Worm (Caenorhabditis elegans) whole organism, L1 larva: ENCODE results near the gene cng-3.
A peak's percentile ranks its signal among the peaks of the same experiment; 100 is the strongest.

ENCODE experiments used
- C16A3.4 ChIP-seq: fragments of 150-350 bp; optimal IDR thresholded peaks from 2 replicates; lab custom pipeline; 2014; ENCODE audit warnings: missing biosample characterization, missing genetic modification characterization
- F16B12.6 ChIP-seq: fragments of 150-350 bp; optimal IDR thresholded peaks from 2 replicates; lab custom pipeline; 2014; ENCODE audit warnings: missing biosample characterization, missing genetic modification characterization
- alr-1 ChIP-seq: fragments of 200-800 bp; sonication (Bioruptor generic); optimal IDR thresholded peaks from 2 replicates; lab custom pipeline; 2018; ENCODE audit warnings: borderline replicate concordance, mild to moderate bottlenecking, missing genetic modification characterization, missing compliant biosample characterization
- aly-2 ChIP-seq: fragments of 150-350 bp; optimal IDR thresholded peaks from 2 replicates; lab custom pipeline; 2014; ENCODE audit warnings: missing biosample characterization, missing genetic modification characterization
- blmp-1 ChIP-seq: fragments of 150-350 bp; optimal IDR thresholded peaks from 2 replicates; lab custom pipeline; 2014; ENCODE audit warnings: missing biosample characterization, missing genetic modification characterization
- ceh-82 ChIP-seq, 3 experiments: fragments of 150-350 bp in 1 of 3; sonication (generic microtip) in 2 of 3; optimal IDR thresholded peaks; 2 replicates each; lab custom pipeline; 2014 to 2017; ENCODE audit warnings: missing biosample characterization in 3 of 3, missing genetic modification characterization in 3 of 3
- ceh-90 ChIP-seq: sonication (generic microtip); optimal IDR thresholded peaks from 2 replicates; lab custom pipeline; 2016; ENCODE audit warnings: missing genetic modification characterization, missing compliant biosample characterization
- dpl-1 ChIP-seq, 3 experiments: fragments of 150-350 bp in 2 of 3; sonication (generic microtip) in 1 of 3; optimal IDR thresholded peaks; 2 replicates each; lab custom pipeline; 2014 to 2017; ENCODE audit warnings: missing biosample characterization in 3 of 3, missing genetic modification characterization in 3 of 3, missing genetic modification reagents in 3 of 3
- dsc-1 ChIP-seq: sonication (generic microtip); optimal IDR thresholded peaks from 2 replicates; lab custom pipeline; 2016; ENCODE audit warnings: mild to moderate bottlenecking, missing genetic modification characterization, missing compliant biosample characterization
- efl-1 ChIP-seq, 4 experiments: fragments of 150-350 bp; optimal IDR thresholded peaks in 3 of 4; peaks in 1 of 4; 1 replicate in 1 of 4; 2 replicates in 3 of 4; lab custom pipeline; 2014; ENCODE audit warnings: missing biosample characterization in 2 of 4, missing genetic modification characterization in 2 of 4, missing genetic modification reagents in 2 of 4
- efl-3 ChIP-seq: fragments of 200-800 bp; sonication (Bioruptor generic); optimal IDR thresholded peaks from 2 replicates; lab custom pipeline; 2018; ENCODE audit warnings: mild to moderate bottlenecking, missing genetic modification characterization, missing compliant biosample characterization
- egl-13 ChIP-seq: sonication (generic microtip); optimal IDR thresholded peaks from 2 replicates; lab custom pipeline; 2016; ENCODE audit warnings: missing genotype, missing genetic modification reagents, missing genetic modification characterization, missing compliant biosample characterization
- elt-2 ChIP-seq: sonication (generic microtip); optimal IDR thresholded peaks from 2 replicates; lab custom pipeline; 2016; ENCODE audit warnings: missing genetic modification characterization, mild to moderate bottlenecking, inconsistent platforms, missing compliant biosample characterization, missing genetic modification reagents
- elt-3 ChIP-seq, 6 experiments: fragments of 150-350 bp in 1 of 6; sonication (generic microtip); optimal IDR thresholded peaks; 2 replicates each; lab custom pipeline; 2017 to 2018; ENCODE audit warnings: missing biosample characterization in 6 of 6, missing genetic modification characterization in 6 of 6, inconsistent platforms in 1 of 6
- fkh-8 ChIP-seq: sonication (generic microtip); optimal IDR thresholded peaks from 2 replicates; lab custom pipeline; 2016; ENCODE audit warnings: mild to moderate bottlenecking, missing genetic modification characterization, missing compliant biosample characterization
- irx-1 ChIP-seq: sonication (generic microtip); optimal IDR thresholded peaks from 2 replicates; lab custom pipeline; 2016; ENCODE audit warnings: missing genetic modification characterization, missing compliant biosample characterization
- isw-1 ChIP-seq: fragments of 200-800 bp; sonication (Bioruptor generic); IDR thresholded peaks from 2 replicates; pipeline ENCODE4 v1.3.6; 2022; ENCODE audit warnings: missing genetic modification characterization, missing compliant biosample characterization
- lin-13 ChIP-seq: fragments of 150-350 bp; optimal IDR thresholded peaks from 2 replicates; lab custom pipeline; 2014; ENCODE audit warnings: missing biosample characterization, missing genetic modification reagents, missing genetic modification characterization
- lin-14 ChIP-seq: fragments of 200-800 bp; sonication (Bioruptor generic); optimal IDR thresholded peaks from 2 replicates; lab custom pipeline; 2018; ENCODE audit warnings: mild to moderate bottlenecking, missing genetic modification characterization, moderate library complexity, missing compliant biosample characterization
- lin-15B ChIP-seq: fragments of 150-350 bp; sonication (generic microtip); optimal IDR thresholded peaks from 3 replicates; lab custom pipeline; 2014; ENCODE audit warnings: missing biosample characterization, missing genetic modification characterization
- lin-35 ChIP-seq, 2 experiments: fragments of 150-350 bp; optimal IDR thresholded peaks; 2 replicates each; lab custom pipeline; 2014; ENCODE audit warnings: missing biosample characterization in 2 of 2, missing genetic modification characterization in 2 of 2, missing genetic modification reagents in 2 of 2
- lsy-2 ChIP-seq, 2 experiments: fragments of 150-350 bp; optimal IDR thresholded peaks; 2 replicates each; lab custom pipeline; 2014; ENCODE audit warnings: missing biosample characterization in 2 of 2, missing genetic modification characterization in 2 of 2
- mab-9 ChIP-seq: fragments of 200-800 bp; sonication (Bioruptor generic); IDR thresholded peaks from 2 replicates; pipeline ENCODE4 v1.3.6; 2022; ENCODE audit warnings: missing genetic modification reagents, missing genetic modification characterization, missing compliant biosample characterization
- nhr-19 ChIP-seq: fragments of 200-800 bp; sonication (Bioruptor generic); conservative IDR thresholded peaks from 2 replicates; pipeline ENCODE4 v1.3.6; 2022; ENCODE audit warnings: missing genetic modification characterization, missing compliant biosample characterization
- nhr-20 ChIP-seq: sonication (generic microtip); optimal IDR thresholded peaks from 2 replicates; lab custom pipeline; 2016; ENCODE audit warnings: mild to moderate bottlenecking, missing genetic modification characterization, missing compliant biosample characterization
- nhr-28 ChIP-seq: fragments of 150-350 bp; optimal IDR thresholded peaks from 2 replicates; lab custom pipeline; 2014; ENCODE audit warnings: missing biosample characterization, missing genetic modification characterization
- nhr-47 ChIP-seq: sonication (generic microtip); optimal IDR thresholded peaks from 2 replicates; lab custom pipeline; 2016; ENCODE audit warnings: mild to moderate bottlenecking, missing genetic modification characterization, moderate library complexity, missing compliant biosample characterization
- nhr-71 ChIP-seq: sonication (generic microtip); optimal IDR thresholded peaks from 2 replicates; lab custom pipeline; 2016; ENCODE audit warnings: mild to moderate bottlenecking, missing genetic modification characterization, moderate library complexity, missing compliant biosample characterization
- nhr-85 ChIP-seq: sonication (generic microtip); peaks from one replicate; lab custom pipeline; 2016; ENCODE audit warnings: missing genetic modification characterization, inconsistent platforms, missing compliant biosample characterization
- nhr-90 ChIP-seq: sonication (generic microtip); optimal IDR thresholded peaks from 2 replicates; lab custom pipeline; 2016; ENCODE audit warnings: mild to moderate bottlenecking, missing genetic modification characterization, missing compliant biosample characterization; ENCODE audit not compliant: poor library complexity
- pax-3 ChIP-seq: fragments of 200-800 bp; sonication (Bioruptor generic); optimal IDR thresholded peaks from 2 replicates; lab custom pipeline; 2018; ENCODE audit warnings: mild to moderate bottlenecking, missing genetic modification characterization, moderate library complexity, missing compliant biosample characterization
- pqm-1 ChIP-seq: sonication (generic microtip); optimal IDR thresholded peaks from 3 replicates; lab custom pipeline; 2017; ENCODE audit warnings: missing biosample characterization, missing genetic modification characterization
- snpc-4 ChIP-seq: fragments of 150-350 bp; optimal IDR thresholded peaks from 2 replicates; lab custom pipeline; 2014; ENCODE audit warnings: missing biosample characterization, missing genetic modification characterization
- snu-23 ChIP-seq: sonication (generic microtip); optimal IDR thresholded peaks from 2 replicates; lab custom pipeline; 2016; ENCODE audit warnings: missing genetic modification characterization, missing compliant biosample characterization
- sptf-1 ChIP-seq: fragments of 150-350 bp; optimal IDR thresholded peaks from 2 replicates; lab custom pipeline; 2014; ENCODE audit warnings: missing biosample characterization, missing genetic modification characterization
- sup-37 ChIP-seq: fragments of 200-800 bp; sonication (Bioruptor generic); optimal IDR thresholded peaks from 2 replicates; lab custom pipeline; 2018; ENCODE audit warnings: mild to moderate bottlenecking, missing genetic modification characterization, missing compliant biosample characterization
- swsn-7 ChIP-seq: sonication (generic microtip); optimal IDR thresholded peaks from 2 replicates; lab custom pipeline; 2016; ENCODE audit warnings: missing genetic modification characterization, missing compliant biosample characterization
- tbx-2 ChIP-seq: sonication (generic microtip); optimal IDR thresholded peaks from 2 replicates; lab custom pipeline; 2016; ENCODE audit warnings: missing genetic modification characterization, missing compliant biosample characterization
- tlp-1 ChIP-seq: fragments of 150-350 bp; optimal IDR thresholded peaks from 2 replicates; lab custom pipeline; 2014; ENCODE audit warnings: missing biosample characterization, missing genetic modification characterization
- unc-62 ChIP-seq: fragments of 150-350 bp; optimal IDR thresholded peaks from 2 replicates; lab custom pipeline; 2014; ENCODE audit warnings: missing biosample characterization, missing genetic modification reagents, missing genetic modification characterization
- unc-86 ChIP-seq: sonication (generic microtip); optimal IDR thresholded peaks from 2 replicates; lab custom pipeline; 2016; ENCODE audit warnings: missing genetic modification characterization, missing compliant biosample characterization
- vab-15 ChIP-seq: sonication (generic microtip); optimal IDR thresholded peaks from 2 replicates; lab custom pipeline; 2017; ENCODE audit warnings: missing genotype, mild to moderate bottlenecking, missing genetic modification characterization, missing compliant biosample characterization
- xbp-1 ChIP-seq: sonication (generic microtip); optimal IDR thresholded peaks from 2 replicates; lab custom pipeline; 2016; ENCODE audit warnings: missing genetic modification characterization, missing compliant biosample characterization
- zip-4 ChIP-seq: fragments of 200-800 bp; sonication (Bioruptor generic); optimal IDR thresholded peaks from 2 replicates; lab custom pipeline; 2018; ENCODE audit warnings: mild to moderate bottlenecking, missing genetic modification characterization, moderate library complexity, missing compliant biosample characterization
- ztf-4 ChIP-seq: fragments of 150-350 bp; optimal IDR thresholded peaks from 2 replicates; lab custom pipeline; 2014; ENCODE audit warnings: missing biosample characterization, missing genetic modification characterization

cng-3 gene

ce11 chrIV:9524849-9525460 is 44.1 kb upstream of the cng-3 start, which contains the start of gene ndua-5:
ndua-5 (minus strand) TSS chrIV:9524899.
- peak; percentile 23; the same call in 1 of the 2 replicates for TF ChIP-seq isw-1 (GFP tag; lab: Robert Waterston, UW)
- TF ChIP-seq nhr-20 = peak; percentile 62
- no peak for TF ChIP-seq alr-1
- peak; percentile 39; the same call in 1 of the 2 replicates for TF ChIP-seq nhr-19 (GFP tag; lab: Robert Waterston, UW)
- TF ChIP-seq lsy-2 (tag; optimal IDR thresholded peaks at IDR 0.05; lab: Kevin White, UChicago) = peak; percentile 28 to 72
- no peak for TF ChIP-seq lin-13 (GFP tag; lab: Kevin White, UChicago)
- TF ChIP-seq xbp-1 (tag; lab: Kevin White, UChicago) = peak; percentile 72
- TF ChIP-seq sptf-1 (tag; lab: Kevin White, UChicago) = no peak
- TF ChIP-seq snu-23 (GFP tag; lab: Kevin White, UChicago) = peak; percentile 65
- TF ChIP-seq snpc-4 (tag; lab: Kevin White, UChicago) = peak; percentile 49
- TF ChIP-seq lin-35 (GFP tag; optimal IDR thresholded peaks at IDR 0.05; lab: Kevin White, UChicago) = peak; percentile 91 to 93
- peak; percentile 89 for TF ChIP-seq nhr-85 (tag; lab: Kevin White, UChicago)
- no peak for TF ChIP-seq tlp-1 (tag; lab: Kevin White, UChicago)
- TF ChIP-seq ceh-82 (tag; optimal IDR thresholded peaks at IDR 0.05; lab: Kevin White, UChicago) = peak; percentile 0 to 51 (median 9)
- peak; percentile 49 for TF ChIP-seq lin-14 (GFP tag; lab: Kevin White, UChicago)
- TF ChIP-seq nhr-71 = peak; percentile 79
- TF ChIP-seq dpl-1 (GFP tag; optimal IDR thresholded peaks at IDR 0.05; lab: Kevin White, UChicago) = peak; percentile 86 to 92 (median 88)
- peak; percentile 41 for TF ChIP-seq C16A3.4
- no peak for TF ChIP-seq elt-3 (tag; optimal IDR thresholded peaks at IDR 0.05; lab: Kevin White, UChicago)
- peak; percentile 90 to 92 for TF ChIP-seq efl-1 (optimal IDR thresholded peaks at IDR 0.05; lab: Kevin White, UChicago)
- TF ChIP-seq efl-1 (GFP tag; optimal IDR thresholded peaks at IDR 0.05 in 1 of 2; lab: Kevin White, UChicago) = peak; percentile 91 to 98
- peak; percentile 15 for TF ChIP-seq fkh-8 (tag; lab: Kevin White, UChicago)
- TF ChIP-seq nhr-47 = peak; percentile 74
- no peak for TF ChIP-seq ztf-4 (tag; lab: Kevin White, UChicago)
- TF ChIP-seq sup-37 (GFP tag; lab: Kevin White, UChicago) = no peak
- peak; percentile 42 for TF ChIP-seq nhr-90 (tag; lab: Kevin White, UChicago)
- peak; percentile 63 for TF ChIP-seq tbx-2 (tag; lab: Kevin White, UChicago)
- TF ChIP-seq swsn-7 = peak; percentile 64
- TF ChIP-seq lin-15B (tag; lab: Kevin White, UChicago) = peak; percentile 66
- TF ChIP-seq unc-86 = peak; percentile 31
- peak; percentile 59 for TF ChIP-seq dsc-1
- TF ChIP-seq blmp-1 (tag; lab: Kevin White, UChicago) = peak; percentile 61

- TF ChIP-seq F16B12.6 (tag; lab: Kevin White, UChicago) (no peak), vab-15 (no peak), lin-14 (GFP tag; lab: Kevin White, UChicago) (peak; percentile 27), nhr-28 (tag; lab: Kevin White, UChicago) (no peak), elt-2 (tag; lab: Kevin White, UChicago) (no peak), irx-1 (no peak), zip-4 (GFP tag; lab: Kevin White, UChicago) (no peak), efl-1 (optimal IDR thresholded peaks at IDR 0.05; lab: Kevin White, UChicago) (no peak), efl-1 (GFP tag; optimal IDR thresholded peaks at IDR 0.05 in 1 of 2; lab: Kevin White, UChicago) (peak in 1 of 2 experiments; percentile 55), tlp-1 (tag; lab: Kevin White, UChicago) (no peak)
- TF ChIP-seq, all 84 proteins: peak for 2
Observed at ce11 chrIV:9523139-9523538, 42.3 kb upstream of the cng-3 start.

- no peak for TF ChIP-seq efl-3
- no peak for TF ChIP-seq blmp-1 (tag; lab: Kevin White, UChicago)
- no peak for TF ChIP-seq pqm-1 (tag; lab: Kevin White, UChicago)
- no peak for TF ChIP-seq aly-2 (tag; lab: Kevin White, UChicago)
- no peak for TF ChIP-seq efl-1 (optimal IDR thresholded peaks at IDR 0.05; lab: Kevin White, UChicago)
- peak in 1 of 2 experiments; percentile 68 for TF ChIP-seq efl-1 (GFP tag; optimal IDR thresholded peaks at IDR 0.05 in 1 of 2; lab: Kevin White, UChicago)
- no peak for TF ChIP-seq mab-9
- TF ChIP-seq ceh-90 (tag; lab: Kevin White, UChicago) = no peak
- TF ChIP-seq fkh-8 (tag; lab: Kevin White, UChicago) = no peak
- TF ChIP-seq pax-3 = peak; percentile 41
- no peak for TF ChIP-seq alr-1
- TF ChIP-seq unc-62 (GFP tag; lab: Kevin White, UChicago) = no peak
- TF ChIP-seq dsc-1 = peak; percentile 88
- TF ChIP-seq egl-13 (tag; lab: Kevin White, UChicago) = no peak
Observed at ce11 chrIV:9520629-9521028, 39.8 kb upstream of the cng-3 start.
